Worm (Caenorhabditis elegans): ENCODE measurements around the gene ets-4.
A peak's percentile ranks its signal among the peaks of the same experiment; 100 is the strongest.

Gene ets-4

DNA sequence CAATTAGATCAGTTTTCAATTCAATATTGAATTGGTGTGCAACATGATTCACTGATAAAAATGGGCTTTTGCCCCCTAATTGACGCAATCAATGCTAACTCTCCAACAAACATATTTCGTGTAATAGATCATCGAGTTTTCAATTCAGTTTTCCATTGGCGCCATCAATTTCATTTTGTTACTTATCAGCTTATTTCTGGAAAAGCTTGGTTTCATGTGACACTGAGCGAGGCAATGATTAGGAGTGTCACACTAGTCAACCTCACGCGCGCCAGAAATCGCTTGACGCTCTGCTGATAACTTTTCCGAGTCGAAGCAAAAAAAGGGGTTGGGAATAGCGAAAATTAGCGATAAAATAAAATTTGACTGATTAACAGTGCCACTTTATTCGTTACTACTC is at the start of gene ets-4:
TSS of gene ets-4 (plus strand) at position 347 of the 400 bp plus-strand sequence.
- TF ChIP-seq lsl-1 (GFP tag; optimal IDR thresholded peaks at IDR 0.05) = no peak
- no peak for TF ChIP-seq efl-1 (GFP tag; optimal IDR thresholded peaks at IDR 0.05)
- no peak for TF ChIP-seq mcd-1 (GFP tag; IDR thresholded peaks at IDR 0.05)
- TF ChIP-seq ztf-26 (tag; optimal IDR thresholded peaks at IDR 0.05) = no peak
- no peak for TF ChIP-seq pbrm-1 (GFP tag; IDR thresholded peaks at IDR 0.05)
- TF ChIP-seq K12H6.12 (tag; optimal IDR thresholded peaks at IDR 0.05) = no peak
- no peak for TF ChIP-seq hsf-1 (GFP tag; IDR thresholded peaks at IDR 0.05)
- peak; percentile 79 to 80 for TF ChIP-seq let-607 (tag; optimal IDR thresholded peaks at IDR 0.05)
- no peak for TF ChIP-seq sptf-2 (GFP tag; optimal IDR thresholded peaks at IDR 0.05)
- no peak for TF ChIP-seq attf-3 (GFP tag; conservative IDR thresholded peaks at IDR 0.05)
- TF ChIP-seq T26A5.8 (tag; optimal IDR thresholded peaks at IDR 0.05) = no peak
- peak; percentile 97 for TF ChIP-seq ets-4 (GFP tag; optimal IDR thresholded peaks at IDR 0.05)
- no peak for TF ChIP-seq cebp-2 (GFP tag; IDR thresholded peaks at IDR 0.05)
- no peak for TF ChIP-seq F33H1.4 (GFP tag; IDR thresholded peaks at IDR 0.05)
- TF ChIP-seq tlf-1 (GFP tag; optimal IDR thresholded peaks at IDR 0.05) = peak; percentile 47
- TF ChIP-seq mes-4 (tag; optimal IDR thresholded peaks at IDR 0.05) = no peak
- TF ChIP-seq F22D6.2 (tag; optimal IDR thresholded peaks at IDR 0.05) = no peak
- no peak for TF ChIP-seq egrh-3 (GFP tag; IDR thresholded peaks at IDR 0.05)
- TF ChIP-seq unc-62 (GFP tag; optimal IDR thresholded peaks at IDR 0.05) = peak; percentile 70
- TF ChIP-seq ceh-91 (GFP tag; IDR thresholded peaks at IDR 0.05) = no peak
- no peak for TF ChIP-seq D2030.7 (GFP tag; IDR thresholded peaks at IDR 0.05)
- TF ChIP-seq ztf-22 (GFP tag; optimal IDR thresholded peaks at IDR 0.05) = peak; percentile 41
- no peak for TF ChIP-seq Y79H2A.3 (GFP tag; conservative IDR thresholded peaks at IDR 0.05)
- TF ChIP-seq ztf-28 (GFP tag; IDR thresholded peaks at IDR 0.05) = no peak
- 0 out of 2 replicates have a peak, but pooled peaks have one; percentile 18 for TF ChIP-seq F37B4.10 (GFP tag; IDR thresholded peaks at IDR 0.05)
- TF ChIP-seq cebp-1 (GFP tag; IDR thresholded peaks at IDR 0.05) = peak; percentile 18; the same call in 1 of the 2 replicates
- TF ChIP-seq cebp-1 (tag; optimal IDR thresholded peaks at IDR 0.05) = peak; percentile 62
- TF ChIP-seq attf-6 (GFP tag; IDR thresholded peaks at IDR 0.05) = no peak
- no peak for TF ChIP-seq lin-40 (tag; optimal IDR thresholded peaks at IDR 0.05)
- no peak for TF ChIP-seq lsy-27 (tag; optimal IDR thresholded peaks at IDR 0.05; ENCODE audit: borderline replicate concordance, insufficient read depth)
- no peak for TF ChIP-seq F57C9.4 (tag; optimal IDR thresholded peaks at IDR 0.05)
- TF ChIP-seq aptf-3 (GFP tag; IDR thresholded peaks at IDR 0.05) = no peak
- TF ChIP-seq snpc-4 (GFP tag; optimal IDR thresholded peaks at IDR 0.05) = no peak
- peak in 1 of 4 experiments; percentile 13 for TF ChIP-seq snpc-4 (tag; optimal IDR thresholded peaks at IDR 0.05)
- TF ChIP-seq die-1 (tag; optimal IDR thresholded peaks at IDR 0.05) = no peak
- peak; percentile 22 for TF ChIP-seq nhr-90 (tag; optimal IDR thresholded peaks at IDR 0.05)
- TF ChIP-seq dpff-1 (tag; optimal IDR thresholded peaks at IDR 0.05) = no peak
- no peak for TF ChIP-seq F23B12.7 (tag; optimal IDR thresholded peaks at IDR 0.05; ENCODE audit: insufficient read depth)
- TF ChIP-seq chd-7 (tag; optimal IDR thresholded peaks at IDR 0.05) = no peak
- 0 out of 2 replicates have a peak, but pooled peaks have one; percentile 34 for TF ChIP-seq egl-44 (GFP tag; IDR thresholded peaks at IDR 0.05)
- TF ChIP-seq nfyb-1 (GFP tag; IDR thresholded peaks at IDR 0.05) = no peak
- TF ChIP-seq ama-1 (optimal IDR thresholded peaks at IDR 0.05) = no peak
- TF ChIP-seq ama-1 (GFP tag; optimal IDR thresholded peaks at IDR 0.05) = no peak
- TF ChIP-seq mel-28 (tag; optimal IDR thresholded peaks at IDR 0.05; ENCODE audit: borderline replicate concordance) = no peak
- no peak for TF ChIP-seq attf-5 (GFP tag; optimal IDR thresholded peaks at IDR 0.05)
- no peak for TF ChIP-seq lag-1 (GFP tag; IDR thresholded peaks at IDR 0.05)
- TF ChIP-seq B0261.1 (tag; optimal IDR thresholded peaks at IDR 0.05) = no peak
- TF ChIP-seq hmg-20 (GFP tag; IDR thresholded peaks at IDR 0.05) = no peak
- no peak for TF ChIP-seq sea-2 (GFP tag; IDR thresholded peaks at IDR 0.05)
- no peak for TF ChIP-seq hlh-12 (tag; optimal IDR thresholded peaks at IDR 0.05)
- no peak for TF ChIP-seq repo-1 (tag; optimal IDR thresholded peaks at IDR 0.05)
